Fruit fly (Drosophila melanogaster) whole organism, embryonic: ENCODE results near the gene syd.

Source experiments
- Asciz ChIP-seq: fragments of 200-800 bp; sonication (Bioruptor generic); optimal IDR thresholded peaks from 2 replicates; lab custom pipeline; 2017; ENCODE audit warnings: missing biosample characterization, mild to moderate bottlenecking, missing genetic modification characterization, missing genetic modification reagents
- C15 ChIP-seq: fragments of 200-800 bp; sonication (Bioruptor generic); IDR thresholded peaks from 3 replicates; pipeline ENCODE4 v1.3.6; 2022; ENCODE audit warnings: missing biosample characterization, missing genetic modification characterization
- CG10979 ChIP-seq: fragments of 200-800 bp; sonication (Bioruptor generic); optimal IDR thresholded peaks from 2 replicates; lab custom pipeline; 2018; ENCODE audit warnings: missing biosample characterization, mild to moderate bottlenecking, missing genetic modification characterization, moderate library complexity
- CG14667 ChIP-seq: fragments of 200-800 bp; sonication (Bioruptor generic); IDR thresholded peaks from 2 replicates; pipeline ENCODE4 v1.3.6; 2022; ENCODE audit warnings: missing biosample characterization, missing genetic modification characterization
- CG14710 ChIP-seq: fragments of 200-800 bp; sonication (Bioruptor generic); optimal IDR thresholded peaks from 3 replicates; lab custom pipeline; 2019; ENCODE audit warnings: missing biosample characterization, mild to moderate bottlenecking, missing genetic modification characterization, moderate library complexity
- CG1603 ChIP-seq: fragments of 200-800 bp; sonication (Bioruptor generic); optimal IDR thresholded peaks from 2 replicates; lab custom pipeline; 2019; ENCODE audit warnings: missing biosample characterization, mild to moderate bottlenecking, missing genetic modification characterization, moderate library complexity
- CG16815 ChIP-seq: fragments of 200-800 bp; sonication (Bioruptor generic); optimal IDR thresholded peaks from 3 replicates; lab custom pipeline; 2017; ENCODE audit warnings: missing biosample characterization, mild to moderate bottlenecking, missing genetic modification characterization
- CG18262 ChIP-seq: fragments of 200-800 bp; optimal IDR thresholded peaks from 3 replicates; lab custom pipeline; 2019; ENCODE audit warnings: missing biosample characterization, mild to moderate bottlenecking, missing genetic modification characterization, moderate library complexity
- CG18476 ChIP-seq: fragments of 200-800 bp; sonication (Bioruptor generic); optimal IDR thresholded peaks from 2 replicates; lab custom pipeline; 2016; ENCODE audit warnings: missing biosample characterization, mild to moderate bottlenecking, missing genetic modification characterization
- CG2120 ChIP-seq: fragments of 200-800 bp; sonication (Bioruptor generic); optimal IDR thresholded peaks from 3 replicates; lab custom pipeline; 2016; ENCODE audit warnings: missing biosample characterization, missing genetic modification characterization
- CG2712 ChIP-seq: fragments of 200-800 bp; optimal IDR thresholded peaks from 3 replicates; lab custom pipeline; 2019; ENCODE audit warnings: missing biosample characterization, mild to moderate bottlenecking, missing genetic modification characterization, moderate library complexity
- CG32532 ChIP-seq: fragments of 200-800 bp; sonication (Bioruptor generic); IDR thresholded peaks from 2 replicates; pipeline ENCODE4 v1.3.6; 2022; ENCODE audit warnings: missing biosample characterization, missing genetic modification characterization
- CG4404 ChIP-seq: fragments of 200-800 bp; sonication (Bioruptor generic); IDR thresholded peaks from 2 replicates; pipeline ENCODE4 v1.3.6; 2022; ENCODE audit warnings: missing biosample characterization, missing genetic modification characterization
- CG7745 ChIP-seq: fragments of 200-800 bp; sonication (Bioruptor generic); optimal IDR thresholded peaks from 2 replicates; lab custom pipeline; 2018; ENCODE audit warnings: missing biosample characterization, mild to moderate bottlenecking, missing genetic modification characterization, moderate library complexity
- CG7839 ChIP-seq: fragments of 200-800 bp; sonication (Bioruptor generic); optimal IDR thresholded peaks from 3 replicates; lab custom pipeline; 2018; ENCODE audit warnings: missing biosample characterization, mild to moderate bottlenecking, missing genetic modification characterization, moderate library complexity
- CG7928 ChIP-seq: fragments of 200-800 bp; sonication (Bioruptor generic); optimal IDR thresholded peaks from 2 replicates; lab custom pipeline; 2017; ENCODE audit warnings: missing biosample characterization, mild to moderate bottlenecking, missing genetic modification characterization
- CG7963 ChIP-seq: fragments of 200-800 bp; sonication (Bioruptor generic); IDR thresholded peaks from 3 replicates; pipeline ENCODE4 v1.3.6; 2022; ENCODE audit warnings: missing biosample characterization, missing genetic modification characterization; ENCODE audit not compliant: partially characterized antibody
- CG9727 ChIP-seq: fragments of 200-800 bp; sonication (Bioruptor generic); optimal IDR thresholded peaks from 3 replicates; lab custom pipeline; 2017; ENCODE audit warnings: missing biosample characterization, mild to moderate bottlenecking, missing genetic modification characterization
- CG9797 ChIP-seq: fragments of 200-800 bp; sonication (Bioruptor generic); optimal IDR thresholded peaks from 3 replicates; lab custom pipeline; 2018; ENCODE audit warnings: missing biosample characterization, mild to moderate bottlenecking, missing genetic modification characterization
- CG9932 ChIP-seq: fragments of 200-800 bp; sonication (Bioruptor generic); IDR thresholded peaks from 2 replicates; pipeline ENCODE4 v1.3.6; 2022; ENCODE audit warnings: missing biosample characterization, missing genetic modification characterization
- CkIIα-i1 ChIP-seq: fragments of 200-800 bp; sonication (Bioruptor generic); IDR thresholded peaks from 2 replicates; pipeline ENCODE4 v1.3.6; 2022; ENCODE audit warnings: missing biosample characterization, missing genetic modification characterization
- Ets65A ChIP-seq: fragments of 200-800 bp; sonication (Bioruptor generic); peaks from one replicate; lab custom pipeline; 2016; ENCODE audit warnings: missing biosample characterization, missing genetic modification characterization
- Fer2 ChIP-seq: fragments of 200-800 bp; sonication (Bioruptor generic); optimal IDR thresholded peaks from 2 replicates; lab custom pipeline; 2018; ENCODE audit warnings: missing biosample characterization, mild to moderate bottlenecking, missing genetic modification characterization, moderate library complexity
- Fer3 ChIP-seq: fragments of 200-800 bp; sonication (Bioruptor generic); optimal IDR thresholded peaks from 2 replicates; lab custom pipeline; 2018; ENCODE audit warnings: missing biosample characterization, mild to moderate bottlenecking, missing genetic modification characterization, moderate library complexity
- Hey ChIP-seq: fragments of 200-800 bp; sonication (Bioruptor generic); optimal IDR thresholded peaks from 3 replicates; lab custom pipeline; 2018; ENCODE audit warnings: missing biosample characterization, mild to moderate bottlenecking, missing genetic modification characterization
- MESR4 ChIP-seq: fragments of 200-800 bp; sonication (Bioruptor generic); optimal IDR thresholded peaks from 2 replicates; lab custom pipeline; 2018; ENCODE audit warnings: missing biosample characterization, mild to moderate bottlenecking, missing genetic modification characterization, moderate library complexity
- NC2β ChIP-seq: fragments of 200-800 bp; sonication (Bioruptor generic); optimal IDR thresholded peaks from 2 replicates; lab custom pipeline; 2016; ENCODE audit warnings: missing biosample characterization, missing genetic modification characterization
- NK7.1 ChIP-seq: fragments of 200-800 bp; sonication (Bioruptor generic); optimal IDR thresholded peaks from 3 replicates; lab custom pipeline; 2016; ENCODE audit warnings: missing biosample characterization, missing genetic modification characterization
- Side ChIP-seq: fragments of 200-800 bp; sonication (Bioruptor generic); optimal IDR thresholded peaks from 2 replicates; lab custom pipeline; 2016; ENCODE audit warnings: missing biosample characterization, missing genetic modification characterization
- Sin3A ChIP-seq: fragments of >200 bp; optimal IDR thresholded peaks from 2 replicates; lab custom pipeline; 2018
- Six4 ChIP-seq: fragments of 200-800 bp; sonication (Bioruptor generic); optimal IDR thresholded peaks from 2 replicates; lab custom pipeline; 2016; ENCODE audit warnings: missing biosample characterization, missing genetic modification characterization
- Sox102F ChIP-seq: fragments of 200-800 bp; sonication (Bioruptor generic); optimal IDR thresholded peaks from 2 replicates; lab custom pipeline; 2018; ENCODE audit warnings: missing biosample characterization, mild to moderate bottlenecking, missing genetic modification characterization, moderate library complexity
- Xbp1 ChIP-seq: fragments of 200-800 bp; sonication (Bioruptor generic); optimal IDR thresholded peaks from 3 replicates; lab custom pipeline; 2016; ENCODE audit warnings: missing biosample characterization, mild to moderate bottlenecking, missing genetic modification characterization
- az2 ChIP-seq: fragments of 200-800 bp; sonication (Bioruptor generic); optimal IDR thresholded peaks from 3 replicates; lab custom pipeline; 2016; ENCODE audit warnings: missing biosample characterization, missing genetic modification characterization
- bsh ChIP-seq, 2 experiments: fragments of 200-800 bp; sonication (Bioruptor generic); optimal IDR thresholded peaks; 2 replicates each; lab custom pipeline; 2017 to 2018; ENCODE audit warnings: mild to moderate bottlenecking in 2 of 2, missing biosample characterization in 2 of 2, missing genetic modification characterization in 2 of 2, moderate library complexity in 1 of 2
- cas ChIP-seq: fragments of 200-800 bp; sonication (Bioruptor generic); IDR thresholded peaks from 2 replicates; pipeline ENCODE4 v1.3.6; 2022; ENCODE audit warnings: missing biosample characterization, missing genetic modification characterization
- cg ChIP-seq: fragments of 200-800 bp; sonication (Bioruptor generic); optimal IDR thresholded peaks from 3 replicates; lab custom pipeline; 2019; ENCODE audit warnings: missing biosample characterization, mild to moderate bottlenecking, missing genetic modification characterization, moderate library complexity
- dmrt11E ChIP-seq: fragments of 200-800 bp; sonication (Bioruptor generic); optimal IDR thresholded peaks from 3 replicates; lab custom pipeline; 2018; ENCODE audit warnings: missing biosample characterization, mild to moderate bottlenecking, missing genetic modification characterization, moderate library complexity
- fd96Cb ChIP-seq: fragments of 200-800 bp; sonication (Bioruptor generic); optimal IDR thresholded peaks from 2 replicates; lab custom pipeline; 2018; ENCODE audit warnings: missing biosample characterization, mild to moderate bottlenecking, missing genetic modification characterization, moderate library complexity
- gsb ChIP-seq: fragments of 200-800 bp; sonication (Bioruptor generic); IDR thresholded peaks from 2 replicates; pipeline ENCODE4 v1.3.6; 2022; ENCODE audit warnings: missing biosample characterization, missing genetic modification characterization
- ham ChIP-seq: fragments of 200-800 bp; sonication (Bioruptor generic); IDR thresholded peaks from 2 replicates; pipeline ENCODE4 v1.3.6; 2022; ENCODE audit warnings: missing biosample characterization, missing genetic modification characterization
- klu ChIP-seq: fragments of 200-800 bp; sonication (Bioruptor generic); IDR thresholded peaks from 2 replicates; pipeline ENCODE4 v1.3.6; 2022; ENCODE audit warnings: missing biosample characterization, missing genetic modification characterization
- lbe ChIP-seq: fragments of 200-800 bp; sonication (Bioruptor generic); optimal IDR thresholded peaks from 2 replicates; lab custom pipeline; 2016; ENCODE audit warnings: missing biosample characterization, mild to moderate bottlenecking, missing genetic modification characterization
- lola ChIP-seq, 3 experiments: fragments of >200 bp in 2 of 3; fragments of 200-800 bp in 1 of 3; sonication (Bioruptor generic) in 1 of 3; optimal IDR thresholded peaks; 2 replicates each; lab custom pipeline; 2017 to 2019; ENCODE audit warnings: missing biosample characterization in 3 of 3, missing genetic modification characterization in 3 of 3, mild to moderate bottlenecking in 1 of 3, moderate library complexity in 1 of 3
- nau ChIP-seq: fragments of 200-800 bp; sonication (Bioruptor generic); optimal IDR thresholded peaks from 3 replicates; lab custom pipeline; 2017; ENCODE audit warnings: missing biosample characterization, mild to moderate bottlenecking, missing genetic modification characterization, missing genetic modification reagents
- psq ChIP-seq: fragments of 200-800 bp; sonication (Bioruptor generic); optimal IDR thresholded peaks from 2 replicates; lab custom pipeline; 2017; ENCODE audit warnings: missing biosample characterization, missing genetic modification characterization
- ranshi ChIP-seq: fragments of 200-800 bp; sonication (Bioruptor generic); IDR thresholded peaks from 2 replicates; pipeline ENCODE4 v1.3.6; 2022; ENCODE audit warnings: missing biosample characterization, missing genetic modification characterization
- row ChIP-seq: fragments of 200-800 bp; sonication (Bioruptor generic); IDR thresholded peaks from 3 replicates; pipeline ENCODE4 v1.3.6; 2022; ENCODE audit warnings: missing biosample characterization, missing genetic modification characterization
- sens ChIP-seq: fragments of 200-800 bp; sonication (Bioruptor generic); peaks from one replicate; lab custom pipeline; 2016; ENCODE audit warnings: missing biosample characterization, missing genetic modification characterization
- tap ChIP-seq: fragments of 200-800 bp; optimal IDR thresholded peaks from 3 replicates; lab custom pipeline; 2019; ENCODE audit warnings: missing biosample characterization, mild to moderate bottlenecking, missing genetic modification characterization, moderate library complexity
- unpg ChIP-seq: fragments of 200-800 bp; sonication (Bioruptor generic); optimal IDR thresholded peaks from 3 replicates; lab custom pipeline; 2018; ENCODE audit warnings: missing biosample characterization, mild to moderate bottlenecking, missing genetic modification characterization, moderate library complexity
- vvl ChIP-seq: fragments of 200-800 bp; sonication (Bioruptor generic); IDR thresholded peaks from 2 replicates; pipeline ENCODE4 v1.3.6; 2022; ENCODE audit warnings: missing biosample characterization, missing genetic modification characterization

The syd gene

DNA sequence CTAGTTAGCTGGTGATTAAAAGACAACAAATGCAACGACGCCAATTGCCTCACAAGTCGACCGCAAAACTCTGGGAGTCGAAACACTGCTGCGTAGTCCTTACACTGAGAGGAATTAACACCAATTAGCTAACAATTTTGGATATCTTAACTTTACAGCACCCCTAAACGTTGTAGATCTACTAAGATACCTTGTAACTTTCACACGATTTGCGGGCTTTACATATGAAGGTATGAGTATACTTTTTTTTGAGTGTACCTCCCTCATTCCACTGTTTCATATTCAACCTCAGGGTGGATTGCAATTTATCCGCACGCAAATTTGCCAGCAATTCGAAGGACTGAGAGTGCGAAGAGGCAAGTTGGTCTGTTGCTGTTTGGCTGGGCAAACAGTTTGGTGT lies 27.6 kb upstream of the syd start (continued):
- no peak for TF ChIP-seq Fer3 (tag; lab: Kevin White, UChicago)
- TF ChIP-seq row (GFP tag; lab: Robert Waterston, UW): peak; percentile 32; the same call in 1 of the 3 replicates
- no peak for TF ChIP-seq MESR4 (GFP tag; lab: Kevin White, UChicago)
- no peak for TF ChIP-seq CG7963 (GFP tag; lab: Robert Waterston, UW)
- peak in 1 of 2 experiments; percentile 30 for TF ChIP-seq bsh (GFP tag; optimal IDR thresholded peaks at IDR 0.05; lab: Kevin White, UChicago)
- TF ChIP-seq CG16815: no peak
- no peak for TF ChIP-seq CkIIα-i1
- no peak for TF ChIP-seq Six4 (GFP tag; lab: Kevin White, UChicago)
- TF ChIP-seq CG2712 (tag; lab: Kevin White, UChicago): peak; percentile 9
- peak; percentile 88 for TF ChIP-seq Ets65A
- TF ChIP-seq CG9727 (GFP tag; lab: Kevin White, UChicago): peak; percentile 31
- no peak for TF ChIP-seq CG18476 (GFP tag; lab: Kevin White, UChicago)
- no peak for TF ChIP-seq Hey (tag; lab: Kevin White, UChicago)
- TF ChIP-seq Side (GFP tag; lab: Kevin White, UChicago): no peak
- TF ChIP-seq CG18262 (tag; lab: Kevin White, UChicago): peak; percentile 21
- TF ChIP-seq CG7928: no peak
- no peak for TF ChIP-seq Xbp1 (GFP tag; lab: Kevin White, UChicago)
- TF ChIP-seq ham (GFP tag; lab: Robert Waterston, UW): no peak
- no peak for TF ChIP-seq CG9797 (GFP tag; lab: Kevin White, UChicago)
- TF ChIP-seq NC2β (GFP tag; lab: Kevin White, UChicago): no peak
- TF ChIP-seq nau (GFP tag; lab: Kevin White, UChicago): no peak
- TF ChIP-seq CG1603: peak; percentile 48
- peak; percentile 6 for TF ChIP-seq unpg
- TF ChIP-seq NK7.1: no peak
- no peak for TF ChIP-seq fd96Cb (tag; lab: Kevin White, UChicago)
- TF ChIP-seq klu (GFP tag; lab: Robert Waterston, UW): no peak
- TF ChIP-seq Sox102F (GFP tag; lab: Kevin White, UChicago): no peak
- peak in 1 of 3 experiments; percentile 41 for TF ChIP-seq lola (GFP tag; optimal IDR thresholded peaks at IDR 0.05; lab: Kevin White, UChicago)
- TF ChIP-seq C15 (GFP tag; lab: Robert Waterston, UW): no peak
- TF ChIP-seq Sin3A: no peak
- TF ChIP-seq vvl (GFP tag; lab: Robert Waterston, UW): 0 out of 2 replicates have a peak, but pooled peaks have one; percentile 32
- peak; percentile 36 for TF ChIP-seq dmrt11E
- no peak for TF ChIP-seq psq (GFP tag; lab: Kevin White, UChicago)
- TF ChIP-seq CG2120 (GFP tag; lab: Kevin White, UChicago): no peak
- no peak for TF ChIP-seq lbe (GFP tag; lab: Kevin White, UChicago)
- 0 out of 2 replicates have a peak, but pooled peaks have one; percentile 43 for TF ChIP-seq CG4404 (GFP tag; lab: Robert Waterston, UW)
- no peak for TF ChIP-seq CG14667 (GFP tag; lab: Robert Waterston, UW)
- no peak for TF ChIP-seq cg
- TF ChIP-seq CG9932 (GFP tag; lab: Robert Waterston, UW): no peak
- TF ChIP-seq Asciz (GFP tag; lab: Kevin White, UChicago): no peak
- peak; percentile 14 for TF ChIP-seq CG10979
- peak; percentile 6 for TF ChIP-seq az2 (GFP tag; lab: Kevin White, UChicago)
- no peak for TF ChIP-seq CG7745 (tag; lab: Kevin White, UChicago)
- no peak for TF ChIP-seq tap (tag; lab: Kevin White, UChicago)
- TF ChIP-seq sens (GFP tag; lab: Kevin White, UChicago): peak; percentile 66
- TF ChIP-seq gsb (GFP tag; lab: Robert Waterston, UW): no peak
- no peak for TF ChIP-seq CG32532 (GFP tag; lab: Robert Waterston, UW)
- TF ChIP-seq cas (GFP tag; lab: Robert Waterston, UW): no peak
- no peak for TF ChIP-seq Fer2 (tag; lab: Kevin White, UChicago)
- peak; percentile 7 for TF ChIP-seq CG14710 (tag; lab: Kevin White, UChicago)
- TF ChIP-seq CG7839 (tag; lab: Kevin White, UChicago): peak; percentile 16
- TF ChIP-seq ranshi: no peak
